Worm (Caenorhabditis elegans) whole organism, late embryonic: Measurements from ENCODE around the gene sre-40.

Experiments
- C08G9.2 ChIP-seq: sonication (generic microtip); optimal IDR thresholded peaks from 2 replicates; lab custom pipeline; 2016; ENCODE audit warnings: mild to moderate bottlenecking, missing genetic modification characterization, moderate library complexity, missing compliant biosample characterization
- C38D4.7 ChIP-seq: fragments of 200-800 bp; sonication (Bioruptor generic); optimal IDR thresholded peaks from 2 replicates; lab custom pipeline; 2018; ENCODE audit warnings: mild to moderate bottlenecking, missing genetic modification characterization, moderate library complexity, missing compliant biosample characterization
- K02D7.2 ChIP-seq: sonication (generic microtip); optimal IDR thresholded peaks from 2 replicates; lab custom pipeline; 2017; ENCODE audit warnings: mild to moderate bottlenecking, missing genetic modification characterization, missing compliant biosample characterization
- T23F11.4 ChIP-seq: fragments of 200-800 bp; sonication (Bioruptor generic); optimal IDR thresholded peaks from 2 replicates; lab custom pipeline; 2018; ENCODE audit warnings: mild to moderate bottlenecking, missing genetic modification characterization, missing compliant biosample characterization
- ahr-1 ChIP-seq: sonication (generic microtip); optimal IDR thresholded peaks from 2 replicates; lab custom pipeline; 2016; ENCODE audit warnings: missing genetic modification characterization, missing compliant biosample characterization
- ceh-14 ChIP-seq: sonication (generic microtip); optimal IDR thresholded peaks from 2 replicates; lab custom pipeline; 2016; ENCODE audit warnings: missing genotype, missing genetic modification characterization, missing compliant biosample characterization
- ceh-24 ChIP-seq: sonication (generic microtip); optimal IDR thresholded peaks from 2 replicates; lab custom pipeline; 2016; ENCODE audit warnings: mild to moderate bottlenecking, missing genetic modification characterization, missing compliant biosample characterization
- ceh-34 ChIP-seq: sonication (generic microtip); optimal IDR thresholded peaks from 2 replicates; lab custom pipeline; 2016; ENCODE audit warnings: mild to moderate bottlenecking, missing genetic modification characterization, missing compliant biosample characterization
- ceh-9 ChIP-seq: sonication (generic microtip); optimal IDR thresholded peaks from 2 replicates; lab custom pipeline; 2016; ENCODE audit warnings: mild to moderate bottlenecking, missing genetic modification characterization, inconsistent platforms, missing compliant biosample characterization
- elt-2 ChIP-seq: sonication (generic microtip); optimal IDR thresholded peaks from 2 replicates; lab custom pipeline; 2016; ENCODE audit warnings: missing genetic modification reagents, missing genetic modification characterization, missing compliant biosample characterization
- ets-4 ChIP-seq: sonication (generic microtip); optimal IDR thresholded peaks from 2 replicates; lab custom pipeline; 2016; ENCODE audit warnings: missing genetic modification characterization, missing compliant biosample characterization
- fax-1 ChIP-seq: sonication (generic microtip); optimal IDR thresholded peaks from 2 replicates; lab custom pipeline; 2016; ENCODE audit warnings: missing genotype, missing genetic modification characterization, missing compliant biosample characterization
- fkh-10 ChIP-seq: fragments of 150-350 bp; optimal IDR thresholded peaks from 2 replicates; lab custom pipeline; 2014; ENCODE audit warnings: missing biosample characterization, missing genetic modification reagents, missing genetic modification characterization
- fkh-6 ChIP-seq: sonication (generic microtip); optimal IDR thresholded peaks from 2 replicates; lab custom pipeline; 2016; ENCODE audit warnings: missing genetic modification characterization, missing compliant biosample characterization
- hlh-30 ChIP-seq: sonication (generic microtip); optimal IDR thresholded peaks from 2 replicates; lab custom pipeline; 2017; ENCODE audit warnings: antibody characterized with exemption, missing genetic modification characterization, missing compliant biosample characterization; ENCODE audit not compliant: insufficient read depth
- hlh-6 ChIP-seq: sonication (generic microtip); optimal IDR thresholded peaks from 2 replicates; lab custom pipeline; 2016; ENCODE audit warnings: missing genotype, missing genetic modification characterization, missing compliant biosample characterization
- hlh-8 ChIP-seq: sonication (generic microtip); optimal IDR thresholded peaks from 2 replicates; lab custom pipeline; 2016; ENCODE audit warnings: missing genotype, missing genetic modification characterization, missing compliant biosample characterization
- madf-2 ChIP-seq: sonication (generic microtip); optimal IDR thresholded peaks from 2 replicates; lab custom pipeline; 2017; ENCODE audit warnings: missing genetic modification characterization, missing compliant biosample characterization
- mec-3 ChIP-seq: sonication (generic microtip); optimal IDR thresholded peaks from 2 replicates; lab custom pipeline; 2016; ENCODE audit warnings: borderline replicate concordance, missing genetic modification characterization, missing compliant biosample characterization
- nfya-1 ChIP-seq: sonication (generic microtip); optimal IDR thresholded peaks from 2 replicates; lab custom pipeline; 2017; ENCODE audit warnings: missing genetic modification characterization, mild to moderate bottlenecking, missing compliant biosample characterization, antibody characterized with exemption, moderate library complexity
- nhr-232 ChIP-seq: sonication (generic microtip); optimal IDR thresholded peaks from 2 replicates; lab custom pipeline; 2016; ENCODE audit warnings: missing genetic modification characterization, missing compliant biosample characterization
- pros-1 ChIP-seq: fragments of 150-350 bp; optimal IDR thresholded peaks from 2 replicates; lab custom pipeline; 2014; ENCODE audit warnings: missing biosample characterization, missing genetic modification reagents, missing genetic modification characterization
- ref-2 ChIP-seq: sonication (generic microtip); optimal IDR thresholded peaks from 2 replicates; lab custom pipeline; 2016; ENCODE audit warnings: missing genetic modification characterization, missing compliant biosample characterization
- rnt-1 ChIP-seq: sonication (generic microtip); optimal IDR thresholded peaks from 2 replicates; lab custom pipeline; 2016; ENCODE audit warnings: missing genetic modification characterization, missing compliant biosample characterization
- sdc-2 ChIP-seq: sonication (generic microtip); optimal IDR thresholded peaks from 2 replicates; lab custom pipeline; 2016; ENCODE audit warnings: missing genotype, missing genetic modification characterization, missing compliant biosample characterization
- syd-9 ChIP-seq: sonication (generic microtip); optimal IDR thresholded peaks from 2 replicates; lab custom pipeline; 2016; ENCODE audit warnings: mild to moderate bottlenecking, missing genetic modification characterization, moderate library complexity, missing compliant biosample characterization
- tbx-7 ChIP-seq: sonication (generic microtip); optimal IDR thresholded peaks from 2 replicates; lab custom pipeline; 2016; ENCODE audit warnings: missing genotype, missing genetic modification characterization, missing compliant biosample characterization
- ttx-3 ChIP-seq: sonication (generic microtip); optimal IDR thresholded peaks from 2 replicates; lab custom pipeline; 2016; ENCODE audit warnings: missing genetic modification reagents, missing genetic modification characterization, missing compliant biosample characterization
- unc-3 ChIP-seq, 2 experiments: fragments of 200-800 bp in 1 of 2; sonication (Bioruptor generic) in 1 of 2; sonication (generic microtip) in 1 of 2; conservative IDR thresholded peaks in 1 of 2; optimal IDR thresholded peaks in 1 of 2; 2 replicates each; pipeline versions ENCODE4 v1.3.6 to Lab custom; 2016 to 2022; ENCODE audit warnings: missing compliant biosample characterization in 2 of 2, missing genetic modification characterization in 2 of 2, missing genetic modification reagents in 1 of 2
- unc-55 ChIP-seq: sonication (generic microtip); optimal IDR thresholded peaks from 2 replicates; lab custom pipeline; 2017; ENCODE audit warnings: missing biosample characterization, missing genetic modification reagents, missing genetic modification characterization

Gene sre-40

ce11 chrII:4683693-4684092 is at the start of gene sre-40:
sre-40 (minus strand) TSS chrII:4683793.
- TF ChIP-seq C08G9.2 (tag; lab: Kevin White, UChicago) (no peak), mec-3 (no peak), ceh-34 (no peak), sdc-2 (tag; lab: Kevin White, UChicago) (no peak)

ce11 chrII:4729733-4730132 is 46.1 kb upstream of the sre-40 start, which contains the start of gene F41C3.7:
F41C3.7 (plus strand) TSS chrII:4730033.
- TF ChIP-seq fkh-10 (GFP tag; lab: Kevin White, UChicago) (no peak), unc-3 (GFP tag; conservative IDR thresholded peaks at IDR 0.05; lab: Robert Waterston, UW) (no peak), unc-3 (tag; optimal IDR thresholded peaks at IDR 0.05; lab: Kevin White, UChicago) (no peak), hlh-8 (tag; lab: Kevin White, UChicago) (no peak), unc-55 (no peak), syd-9 (tag; lab: Kevin White, UChicago) (no peak), fax-1 (no peak)

- TF ChIP-seq elt-2: peak; percentile 93
- no peak for TF ChIP-seq ref-2 (tag; lab: Kevin White, UChicago)
- TF ChIP-seq fax-1: no peak
- no peak for TF ChIP-seq pros-1 (tag; lab: Kevin White, UChicago)
Measured at ce11 chrII:4728687-4729086, 45.1 kb upstream of the sre-40 start.

- TF ChIP-seq ceh-34 (no peak), ets-4 (tag; lab: Kevin White, UChicago) (no peak), rnt-1 (no peak), hlh-8 (tag; lab: Kevin White, UChicago) (no peak), tbx-7 (tag; lab: Kevin White, UChicago) (no peak), fkh-10 (GFP tag; lab: Kevin White, UChicago) (no peak), C38D4.7 (no peak), ahr-1 (tag; lab: Kevin White, UChicago) (no peak), T23F11.4 (no peak), ttx-3 (tag; lab: Kevin White, UChicago) (no peak), madf-2 (tag; lab: Kevin White, UChicago) (no peak)
Measured at ce11 chrII:4727769-4728168, 44.2 kb upstream of the sre-40 start, which contains the start of gene ttr-41. ttr-41 (minus strand) TSS chrII:4727869.

- TF ChIP-seq nfya-1 (tag; lab: Kevin White, UChicago) (no peak), ceh-24 (no peak), ceh-9 (tag; lab: Kevin White, UChicago) (no peak), K02D7.2 (no peak), mec-3 (no peak)
Measured at ce11 chrII:4726750-4727384, 43.3 kb upstream of the sre-40 start.

ce11 chrII:4726120-4726519 is 42.5 kb upstream of the sre-40 start, which contains the start of gene F10G7.10:
F10G7.10 (minus strand) TSS chrII:4726264.
- TF ChIP-seq elt-2 (no peak), ahr-1 (tag; lab: Kevin White, UChicago) (no peak), nhr-232 (tag; lab: Kevin White, UChicago) (no peak), hlh-8 (tag; lab: Kevin White, UChicago) (no peak), ttx-3 (tag; lab: Kevin White, UChicago) (no peak), mec-3 (no peak), C38D4.7 (no peak), hlh-6 (no peak), ceh-14 (tag; lab: Kevin White, UChicago) (no peak), hlh-30 (no peak), fkh-6 (tag; lab: Kevin White, UChicago) (no peak)
